Worm (Caenorhabditis elegans): ENCODE data around the gene C34C12.2.

C34C12.2 gene

ce11 chrIII:3460061-3460460 lies 6.5 kb downstream of the C34C12.2 start, which contains the start of gene C34C12.8 (continued):
- TF ChIP-seq swsn-7 (tag; optimal IDR thresholded peaks at IDR 0.05) = peak; percentile 97
- TF ChIP-seq dpl-1 (GFP tag; optimal IDR thresholded peaks at IDR 0.05) = peak; percentile 96 to 98 (median 97)
- peak; percentile 98 for TF ChIP-seq unc-130 (tag; optimal IDR thresholded peaks at IDR 0.05)
- peak; percentile 98 for TF ChIP-seq snu-23 (GFP tag; optimal IDR thresholded peaks at IDR 0.05)
- TF ChIP-seq fkh-10 (GFP tag; optimal IDR thresholded peaks at IDR 0.05) = peak; percentile 86
- TF ChIP-seq mab-9 (GFP tag; IDR thresholded peaks at IDR 0.05) = peak; percentile 95
- peak; percentile 81 for TF ChIP-seq mef-2 (tag; optimal IDR thresholded peaks at IDR 0.05)
- peak; percentile 95 to 98 (median 97) for TF ChIP-seq ceh-82 (tag; optimal IDR thresholded peaks at IDR 0.05)
- peak; percentile 98 for TF ChIP-seq nhr-90 (tag; optimal IDR thresholded peaks at IDR 0.05; ENCODE audit: poor library complexity)
- peak; percentile 97 for TF ChIP-seq rnt-1 (tag; optimal IDR thresholded peaks at IDR 0.05)
- no peak for TF ChIP-seq alr-1 (tag; optimal IDR thresholded peaks at IDR 0.05; ENCODE audit: borderline replicate concordance)
- peak; percentile 70 for TF ChIP-seq blmp-1 (tag; optimal IDR thresholded peaks at IDR 0.05)
- no peak for TF ChIP-seq hlh-4 (tag; optimal IDR thresholded peaks at IDR 0.05)
- TF ChIP-seq skn-1 (tag; optimal IDR thresholded peaks at IDR 0.05) = peak; percentile 91
- TF ChIP-seq irx-1 (tag; optimal IDR thresholded peaks at IDR 0.05) = peak; percentile 96
- TF ChIP-seq C04F5.9 (tag; optimal IDR thresholded peaks at IDR 0.05) = peak; percentile 91
- peak; percentile 98 for TF ChIP-seq nhr-85 (tag)
- no peak for TF ChIP-seq Y116A8C.19 (tag; optimal IDR thresholded peaks at IDR 0.05; ENCODE audit: borderline replicate concordance)
- TF ChIP-seq jun-1 (tag; optimal IDR thresholded peaks at IDR 0.05) = peak; percentile 95
- TF ChIP-seq elt-2 (tag; optimal IDR thresholded peaks at IDR 0.05) = peak; percentile 89
- peak; percentile 96 to 98 for TF ChIP-seq lin-35 (GFP tag; optimal IDR thresholded peaks at IDR 0.05)
- TF ChIP-seq efl-1 (optimal IDR thresholded peaks at IDR 0.05) = peak; percentile 93 to 99
- TF ChIP-seq efl-1 (GFP tag; optimal IDR thresholded peaks at IDR 0.05 in 1 of 2) = peak; percentile 96 to 100
- TF ChIP-seq xbp-1 (tag; optimal IDR thresholded peaks at IDR 0.05) = peak; percentile 98
- TF ChIP-seq hlh-17 (GFP tag; optimal IDR thresholded peaks at IDR 0.05; ENCODE audit: borderline replicate concordance) = no peak
- no peak for TF ChIP-seq pqm-1 (tag; optimal IDR thresholded peaks at IDR 0.05)
- peak; percentile 73 for TF ChIP-seq aha-1 (tag; optimal IDR thresholded peaks at IDR 0.05)
- peak; percentile 92 for TF ChIP-seq ceh-8 (GFP tag; optimal IDR thresholded peaks at IDR 0.05)
- peak; percentile 97 for TF ChIP-seq lin-39 (tag; optimal IDR thresholded peaks at IDR 0.05)
- peak; percentile 97 for TF ChIP-seq nhr-20 (tag; optimal IDR thresholded peaks at IDR 0.05)
- peak in 1 of 2 experiments; percentile 79 for TF ChIP-seq egl-27 (tag; optimal IDR thresholded peaks at IDR 0.05)
- peak in 3 of 6 experiments; percentile 51 to 94 (median 93) for TF ChIP-seq elt-3 (tag; optimal IDR thresholded peaks at IDR 0.05)
- TF ChIP-seq nhr-19 (GFP tag; conservative IDR thresholded peaks at IDR 0.05) = peak; percentile 97

- no peak for TF ChIP-seq efl-1 (optimal IDR thresholded peaks at IDR 0.05)
- peak in 1 of 2 experiments; percentile 82 for TF ChIP-seq efl-1 (GFP tag; optimal IDR thresholded peaks at IDR 0.05 in 1 of 2)
- TF ChIP-seq lsy-2 (tag; optimal IDR thresholded peaks at IDR 0.05) = no peak
These were observed 7.8 kb downstream of the C34C12.2 start, which contains the start of gene pph-6 for ce11 chrIII:3461403-3461802. pph-6 (plus strand) TSS chrIII:3461703.

ce11 chrIII:3467013-3467412 lies 13.4 kb downstream of the C34C12.2 start:
- TF ChIP-seq C04F5.9 (tag; optimal IDR thresholded peaks at IDR 0.05) (no peak), hlh-17 (GFP tag; optimal IDR thresholded peaks at IDR 0.05; ENCODE audit: borderline replicate concordance) (no peak), C34B4.2 (tag; optimal IDR thresholded peaks at IDR 0.05) (no peak)

ce11 chrIII:3468384-3468783 lies 14.8 kb downstream of the C34C12.2 start:
- TF ChIP-seq dsc-1 (tag; optimal IDR thresholded peaks at IDR 0.05) = no peak
- TF ChIP-seq nhr-76 (tag; optimal IDR thresholded peaks at IDR 0.05) = no peak
- TF ChIP-seq pqm-1 (tag; optimal IDR thresholded peaks at IDR 0.05) = no peak
- TF ChIP-seq elt-2 (tag; optimal IDR thresholded peaks at IDR 0.05) = no peak
- no peak for TF ChIP-seq lin-35 (GFP tag; optimal IDR thresholded peaks at IDR 0.05)
- TF ChIP-seq grh-1 (GFP tag; IDR thresholded peaks at IDR 0.05) = no peak
- no peak for TF ChIP-seq efl-3 (GFP tag; optimal IDR thresholded peaks at IDR 0.05)
- no peak for TF ChIP-seq ceh-63 (GFP tag; optimal IDR thresholded peaks at IDR 0.05)
- no peak for TF ChIP-seq jun-1 (tag; optimal IDR thresholded peaks at IDR 0.05)

All from whole organism, L1 larva.